Worm (Caenorhabditis elegans): ENCODE measurements around the gene clec-85.

- TF ChIP-seq eyg-1 (tag; optimal IDR thresholded peaks at IDR 0.05) (no peak), nhr-11 (tag; optimal IDR thresholded peaks at IDR 0.05) (no peak), ama-1 (optimal IDR thresholded peaks at IDR 0.05) (no peak)
Measured at ce11 chrIV:2823446-2823845, 27.2 kb upstream of the clec-85 start, which contains the start of gene clec-80.
